Fruit fly (Drosophila melanogaster): ENCODE measurements around the gene Or33c.
A peak's percentile ranks its signal among the peaks of the same experiment; 100 is the strongest.

Or33c gene

dm6 chr2L:11960909-11961308 lies 23.1 kb downstream of the Or33c start:
- TF ChIP-seq noc (tag; optimal IDR thresholded peaks at IDR 0.05): no peak

DNA sequence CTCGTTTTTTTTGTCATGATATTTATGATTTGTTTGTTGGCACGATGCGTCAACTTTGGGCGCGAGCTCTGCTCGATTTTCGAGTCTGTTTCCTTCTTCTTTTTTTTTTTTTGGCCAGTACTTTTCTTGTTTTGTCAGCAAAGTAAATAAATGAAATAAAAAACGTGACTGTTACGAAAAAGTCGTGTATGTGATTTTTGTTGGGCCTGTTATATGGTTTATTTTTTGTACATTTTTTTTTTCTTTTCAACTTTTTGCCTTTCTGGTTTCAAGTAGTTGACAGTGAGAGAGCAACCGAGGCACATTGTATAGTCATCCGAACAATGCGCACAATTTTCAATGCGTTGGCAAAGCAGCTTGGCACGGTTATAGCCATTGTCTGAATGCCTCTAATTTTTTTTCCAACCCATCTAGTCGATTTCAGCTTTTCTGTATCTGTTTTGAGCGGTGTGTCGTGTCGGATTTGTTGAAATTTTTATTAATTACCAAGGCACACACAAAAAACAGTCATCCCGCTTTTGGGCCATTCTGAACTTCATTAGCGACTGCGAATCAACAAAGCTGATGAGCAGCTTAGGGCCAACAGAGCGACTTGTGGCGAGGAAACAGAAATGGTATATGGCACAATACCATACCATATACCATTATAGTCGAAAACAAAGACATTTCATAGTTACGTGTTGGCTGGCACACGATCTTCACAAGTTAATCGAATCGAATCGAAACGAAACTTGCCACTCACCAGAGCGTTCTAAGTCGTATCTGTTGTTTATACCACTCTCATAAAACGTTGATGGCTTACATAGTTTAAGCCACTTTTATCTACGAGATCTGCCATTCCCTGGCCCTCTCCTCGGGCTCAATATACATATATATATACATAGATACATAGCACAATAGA lies 25.9 kb downstream of the Or33c start:
- TF ChIP-seq noc (tag; optimal IDR thresholded peaks at IDR 0.05): no peak

dm6 chr2L:11965610-11966594 lies 28.1 kb downstream of the Or33c start:
- TF ChIP-seq noc (tag; optimal IDR thresholded peaks at IDR 0.05): no peak

dm6 chr2L:11968581-11969272 lies 31.0 kb downstream of the Or33c start:
- TF ChIP-seq noc (tag; optimal IDR thresholded peaks at IDR 0.05): no peak

DNA sequence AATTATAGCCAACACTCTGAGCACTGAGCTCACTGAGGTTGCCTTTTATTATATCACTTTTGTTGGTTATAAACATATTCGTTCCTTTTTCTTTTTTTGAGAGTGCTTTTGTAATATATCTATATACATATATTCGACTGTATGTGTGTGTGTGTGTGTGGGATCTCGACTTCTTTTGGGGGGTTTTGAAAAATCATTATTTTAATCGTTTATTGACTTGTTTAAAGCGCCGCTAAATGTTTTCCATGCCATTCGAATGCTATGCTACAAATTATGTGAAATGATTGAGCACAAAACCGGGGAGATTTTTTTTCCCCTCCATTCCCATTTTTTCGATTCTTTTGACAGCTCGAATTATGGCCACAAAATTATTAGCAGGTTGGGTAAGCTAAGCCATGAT lies 31.7 kb downstream of the Or33c start:
- no peak for TF ChIP-seq noc (tag; optimal IDR thresholded peaks at IDR 0.05)

DNA sequence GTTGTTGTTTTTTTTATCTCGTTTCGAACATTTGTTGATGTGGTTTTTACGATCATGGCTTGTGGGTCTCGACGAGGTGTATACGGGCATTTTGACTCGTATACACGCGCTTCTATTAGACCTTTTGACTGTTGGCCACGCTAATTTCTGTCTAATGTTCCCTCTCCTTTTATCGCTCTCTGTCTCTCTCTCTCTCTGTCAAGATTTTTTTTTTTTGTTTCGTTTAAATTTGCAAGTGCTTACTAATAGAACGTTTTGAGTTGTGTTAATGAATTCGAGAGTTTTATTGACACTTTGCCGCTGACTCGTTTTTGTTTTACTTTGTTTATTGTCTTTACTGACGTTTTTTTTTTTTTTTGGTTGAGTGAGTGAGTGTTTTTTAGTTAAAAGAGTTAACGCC lies 32.6 kb downstream of the Or33c start:
- no peak for TF ChIP-seq noc (tag; optimal IDR thresholded peaks at IDR 0.05)

DNA sequence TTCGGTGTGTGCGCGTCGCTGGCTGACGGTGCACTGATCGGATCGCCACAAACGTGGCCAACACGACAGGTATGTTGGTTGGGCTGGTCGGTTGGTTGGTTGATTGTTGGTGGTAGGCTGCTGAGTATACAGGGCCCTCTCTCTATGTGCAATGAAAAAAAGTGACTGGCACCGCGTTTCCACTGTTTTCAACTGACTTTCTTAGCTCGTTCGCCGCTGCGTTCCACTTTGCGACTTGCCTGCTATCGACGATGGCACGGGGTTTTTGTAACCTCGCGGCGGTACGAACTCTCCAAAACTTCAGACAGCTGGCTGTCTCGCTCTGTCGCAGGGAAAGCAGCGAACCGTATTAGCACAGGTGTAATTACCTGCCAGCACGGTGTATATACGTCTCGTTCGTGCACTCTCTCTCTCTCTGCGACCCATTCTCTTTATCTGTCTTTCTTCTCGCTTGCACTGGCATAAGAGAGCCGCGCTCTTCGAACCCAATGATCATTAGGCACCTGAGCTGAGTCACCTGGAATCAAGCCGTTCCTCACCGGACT lies 33.2 kb downstream of the Or33c start:
- peak; percentile 63 for TF ChIP-seq noc (tag; optimal IDR thresholded peaks at IDR 0.05)

- no peak for TF ChIP-seq noc (tag; optimal IDR thresholded peaks at IDR 0.05)
Measured at dm6 chr2L:11973145-11973738, 35.5 kb downstream of the Or33c start.

DNA sequence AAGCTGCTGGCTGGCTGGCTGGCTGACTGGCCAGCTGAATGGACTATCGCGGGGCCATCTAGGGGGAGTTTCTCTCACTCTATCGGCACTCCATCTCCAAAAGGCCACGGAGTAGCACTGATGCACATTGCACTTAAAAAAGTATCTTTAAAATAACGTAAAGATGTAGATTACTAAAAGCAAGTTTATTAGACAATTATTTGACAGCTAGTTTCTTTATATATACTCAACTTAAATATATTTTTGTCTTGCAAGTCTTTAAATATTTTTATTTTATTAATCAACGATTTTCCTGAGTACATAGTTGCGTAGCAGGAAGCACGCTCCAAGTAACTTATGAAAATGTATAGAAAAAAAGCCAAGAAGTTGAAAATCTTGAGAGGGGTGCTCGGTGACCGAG lies 39.2 kb downstream of the Or33c start:
- TF ChIP-seq noc (tag; optimal IDR thresholded peaks at IDR 0.05): no peak

- TF ChIP-seq noc (tag; optimal IDR thresholded peaks at IDR 0.05): no peak
Measured at dm6 chr2L:11977721-11978120, 40.0 kb downstream of the Or33c start.

dm6 chr2L:11980075-11980474 lies 42.3 kb downstream of the Or33c start:
- TF ChIP-seq noc (tag; optimal IDR thresholded peaks at IDR 0.05): no peak

DNA sequence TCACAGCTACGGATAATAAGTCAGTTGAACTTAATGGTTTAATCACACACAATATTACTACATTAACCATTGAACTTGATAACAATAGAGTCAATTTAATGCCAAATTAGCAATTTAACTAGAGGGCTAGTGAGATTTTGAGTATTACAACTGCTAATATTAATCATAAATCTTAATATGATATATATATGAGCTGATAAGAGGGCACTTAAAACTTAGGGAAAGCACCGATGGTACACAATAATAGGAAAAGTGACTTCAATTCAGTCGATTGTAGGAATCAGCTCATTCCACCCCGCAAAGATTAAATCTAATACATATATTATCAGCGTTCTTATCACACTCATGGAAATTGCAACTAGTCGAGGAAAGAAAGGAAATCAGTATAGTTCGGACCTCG lies 43.4 kb downstream of the Or33c start, which contains the start of gene CG16965:
Gene CG16965, plus strand, starts transcription at position 382 of the 400 bp plus-strand sequence.
- no peak for TF ChIP-seq noc (tag; optimal IDR thresholded peaks at IDR 0.05)

DNA sequence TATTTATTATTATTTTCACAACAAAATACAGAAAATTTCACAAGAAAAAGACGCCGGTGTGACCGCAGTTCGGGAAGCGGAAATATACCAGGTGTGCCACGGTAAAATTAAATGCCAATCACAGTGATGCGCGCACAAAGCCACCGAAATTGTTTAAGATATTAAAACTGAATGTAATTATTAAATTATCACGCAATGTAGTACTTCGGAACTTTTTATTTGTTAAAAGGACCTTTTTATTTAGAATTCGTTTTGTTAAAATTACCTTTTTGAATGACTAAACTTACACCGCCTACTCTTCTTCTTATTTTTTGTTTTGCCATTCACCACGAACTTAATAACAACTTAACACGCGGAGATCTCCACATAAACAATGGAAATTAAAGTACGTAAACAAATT lies 50.2 kb downstream of the Or33c start, which contains the start of the genes CG6686 and CG34163:
Gene CG6686, minus strand, starts transcription at position 95 of the 400 bp plus-strand sequence.
Gene CG34163, plus strand, starts transcription at position 326 of the 400 bp plus-strand sequence.
- TF ChIP-seq noc (tag; optimal IDR thresholded peaks at IDR 0.05): no peak

Measured in whole organism, larva.